Worm (Caenorhabditis elegans) whole organism, L1 larva: ENCODE results near the gene Y53G8AM.7.

Source experiments
- C16A3.4 ChIP-seq: fragments of 150-350 bp; optimal IDR thresholded peaks from 2 replicates; lab custom pipeline; 2014; ENCODE audit warnings: missing biosample characterization, missing genetic modification characterization
- C34B4.2 ChIP-seq: sonication (generic microtip); optimal IDR thresholded peaks from 2 replicates; lab custom pipeline; 2017; ENCODE audit warnings: mild to moderate bottlenecking, missing genetic modification characterization, missing compliant biosample characterization
- alr-1 ChIP-seq: fragments of 200-800 bp; sonication (Bioruptor generic); optimal IDR thresholded peaks from 2 replicates; lab custom pipeline; 2018; ENCODE audit warnings: borderline replicate concordance, mild to moderate bottlenecking, missing genetic modification characterization, missing compliant biosample characterization
- ama-1 ChIP-seq: fragments of 150-350 bp; optimal IDR thresholded peaks from 2 replicates; lab custom pipeline; 2014
- ceh-8 ChIP-seq: fragments of 200-800 bp; sonication (Bioruptor generic); optimal IDR thresholded peaks from 2 replicates; lab custom pipeline; 2018; ENCODE audit warnings: mild to moderate bottlenecking, missing genetic modification characterization, moderate library complexity, missing compliant biosample characterization
- ceh-82 ChIP-seq, 3 experiments: fragments of 150-350 bp in 1 of 3; sonication (generic microtip) in 2 of 3; optimal IDR thresholded peaks; 2 replicates each; lab custom pipeline; 2014 to 2017; ENCODE audit warnings: missing biosample characterization in 3 of 3, missing genetic modification characterization in 3 of 3
- ces-1 ChIP-seq: fragments of 150-350 bp; optimal IDR thresholded peaks from 2 replicates; lab custom pipeline; 2014; ENCODE audit warnings: missing biosample characterization, missing genetic modification reagents, missing genetic modification characterization
- dsc-1 ChIP-seq: sonication (generic microtip); optimal IDR thresholded peaks from 2 replicates; lab custom pipeline; 2016; ENCODE audit warnings: mild to moderate bottlenecking, missing genetic modification characterization, missing compliant biosample characterization
- efl-3 ChIP-seq: fragments of 200-800 bp; sonication (Bioruptor generic); optimal IDR thresholded peaks from 2 replicates; lab custom pipeline; 2018; ENCODE audit warnings: mild to moderate bottlenecking, missing genetic modification characterization, missing compliant biosample characterization
- egl-13 ChIP-seq: sonication (generic microtip); optimal IDR thresholded peaks from 2 replicates; lab custom pipeline; 2016; ENCODE audit warnings: missing genotype, missing genetic modification reagents, missing genetic modification characterization, missing compliant biosample characterization
- elt-2 ChIP-seq: sonication (generic microtip); optimal IDR thresholded peaks from 2 replicates; lab custom pipeline; 2016; ENCODE audit warnings: missing genetic modification characterization, mild to moderate bottlenecking, inconsistent platforms, missing compliant biosample characterization, missing genetic modification reagents
- elt-3 ChIP-seq, 6 experiments: fragments of 150-350 bp in 1 of 6; sonication (generic microtip); optimal IDR thresholded peaks; 2 replicates each; lab custom pipeline; 2017 to 2018; ENCODE audit warnings: missing biosample characterization in 6 of 6, missing genetic modification characterization in 6 of 6, inconsistent platforms in 1 of 6
- fkh-10 ChIP-seq: sonication (generic microtip); optimal IDR thresholded peaks from 2 replicates; lab custom pipeline; 2017; ENCODE audit warnings: missing biosample characterization, missing genetic modification reagents, missing genetic modification characterization
- fkh-8 ChIP-seq: sonication (generic microtip); optimal IDR thresholded peaks from 2 replicates; lab custom pipeline; 2016; ENCODE audit warnings: mild to moderate bottlenecking, missing genetic modification characterization, missing compliant biosample characterization
- fos-1 ChIP-seq: fragments of 150-350 bp; optimal IDR thresholded peaks from 2 replicates; lab custom pipeline; 2014; ENCODE audit warnings: missing biosample characterization, missing genetic modification characterization
- hlh-17 ChIP-seq: fragments of 200-800 bp; sonication (Bioruptor generic); optimal IDR thresholded peaks from 2 replicates; lab custom pipeline; 2018; ENCODE audit warnings: missing genetic modification characterization, mild to moderate bottlenecking, missing compliant biosample characterization, moderate library complexity, borderline replicate concordance
- hpl-2 ChIP-seq: fragments of 150-350 bp; optimal IDR thresholded peaks from 2 replicates; lab custom pipeline; 2014; ENCODE audit warnings: missing biosample characterization, missing genetic modification reagents, missing genetic modification characterization
- irx-1 ChIP-seq: sonication (generic microtip); optimal IDR thresholded peaks from 2 replicates; lab custom pipeline; 2016; ENCODE audit warnings: missing genetic modification characterization, missing compliant biosample characterization
- jun-1 ChIP-seq: fragments of 150-350 bp; optimal IDR thresholded peaks from 2 replicates; lab custom pipeline; 2014; ENCODE audit warnings: missing biosample characterization, missing genetic modification reagents, missing genetic modification characterization
- lin-13 ChIP-seq: fragments of 150-350 bp; optimal IDR thresholded peaks from 2 replicates; lab custom pipeline; 2014; ENCODE audit warnings: missing biosample characterization, missing genetic modification reagents, missing genetic modification characterization
- lin-14 ChIP-seq: fragments of 200-800 bp; sonication (Bioruptor generic); optimal IDR thresholded peaks from 2 replicates; lab custom pipeline; 2018; ENCODE audit warnings: mild to moderate bottlenecking, missing genetic modification characterization, moderate library complexity, missing compliant biosample characterization
- lin-15B ChIP-seq: fragments of 150-350 bp; sonication (generic microtip); optimal IDR thresholded peaks from 3 replicates; lab custom pipeline; 2014; ENCODE audit warnings: missing biosample characterization, missing genetic modification characterization
- lin-35 ChIP-seq, 2 experiments: fragments of 150-350 bp; optimal IDR thresholded peaks; 2 replicates each; lab custom pipeline; 2014; ENCODE audit warnings: missing biosample characterization in 2 of 2, missing genetic modification characterization in 2 of 2, missing genetic modification reagents in 2 of 2
- lir-3 ChIP-seq: sonication (generic microtip); optimal IDR thresholded peaks from 2 replicates; lab custom pipeline; 2016; ENCODE audit warnings: mild to moderate bottlenecking, missing genetic modification characterization, moderate library complexity, missing compliant biosample characterization; ENCODE audit not compliant: poor library complexity
- mdl-1 ChIP-seq, 2 experiments: fragments of 150-350 bp; optimal IDR thresholded peaks; 2 replicates each; lab custom pipeline; 2014 to 2017; ENCODE audit warnings: missing biosample characterization in 2 of 2, missing genetic modification characterization in 2 of 2, inconsistent platforms in 1 of 2
- mef-2 ChIP-seq: fragments of 150-350 bp; optimal IDR thresholded peaks from 2 replicates; lab custom pipeline; 2014; ENCODE audit warnings: missing biosample characterization, missing genetic modification characterization
- mep-1 ChIP-seq: fragments of 150-350 bp; optimal IDR thresholded peaks from 2 replicates; lab custom pipeline; 2014; ENCODE audit warnings: missing biosample characterization, missing genetic modification characterization
- nhr-11 ChIP-seq: fragments of 150-350 bp; optimal IDR thresholded peaks from 2 replicates; lab custom pipeline; 2014; ENCODE audit warnings: missing biosample characterization, missing genetic modification characterization
- nhr-19 ChIP-seq: fragments of 200-800 bp; sonication (Bioruptor generic); conservative IDR thresholded peaks from 2 replicates; pipeline ENCODE4 v1.3.6; 2022; ENCODE audit warnings: missing genetic modification characterization, missing compliant biosample characterization
- nhr-47 ChIP-seq: sonication (generic microtip); optimal IDR thresholded peaks from 2 replicates; lab custom pipeline; 2016; ENCODE audit warnings: mild to moderate bottlenecking, missing genetic modification characterization, moderate library complexity, missing compliant biosample characterization
- nhr-76 ChIP-seq: sonication (generic microtip); optimal IDR thresholded peaks from 2 replicates; lab custom pipeline; 2017; ENCODE audit warnings: missing biosample characterization, missing genetic modification characterization
- nhr-85 ChIP-seq: sonication (generic microtip); peaks from one replicate; lab custom pipeline; 2016; ENCODE audit warnings: missing genetic modification characterization, inconsistent platforms, missing compliant biosample characterization
- pqm-1 ChIP-seq: sonication (generic microtip); optimal IDR thresholded peaks from 3 replicates; lab custom pipeline; 2017; ENCODE audit warnings: missing biosample characterization, missing genetic modification characterization
- rnt-1 ChIP-seq: sonication (generic microtip); optimal IDR thresholded peaks from 2 replicates; lab custom pipeline; 2016; ENCODE audit warnings: mild to moderate bottlenecking, missing genetic modification characterization, moderate library complexity, missing compliant biosample characterization
- snu-23 ChIP-seq: sonication (generic microtip); optimal IDR thresholded peaks from 2 replicates; lab custom pipeline; 2016; ENCODE audit warnings: missing genetic modification characterization, missing compliant biosample characterization
- sox-4 ChIP-seq: sonication (generic microtip); optimal IDR thresholded peaks from 2 replicates; lab custom pipeline; 2016; ENCODE audit warnings: missing genetic modification characterization, missing compliant biosample characterization
- sptf-1 ChIP-seq: fragments of 150-350 bp; optimal IDR thresholded peaks from 2 replicates; lab custom pipeline; 2014; ENCODE audit warnings: missing biosample characterization, missing genetic modification characterization
- sup-37 ChIP-seq: fragments of 200-800 bp; sonication (Bioruptor generic); optimal IDR thresholded peaks from 2 replicates; lab custom pipeline; 2018; ENCODE audit warnings: mild to moderate bottlenecking, missing genetic modification characterization, missing compliant biosample characterization
- unc-130 ChIP-seq: fragments of 150-350 bp; optimal IDR thresholded peaks from 2 replicates; lab custom pipeline; 2017; ENCODE audit warnings: missing biosample characterization, missing genetic modification characterization, inconsistent platforms
- unc-30 ChIP-seq: sonication (generic microtip); optimal IDR thresholded peaks from 2 replicates; lab custom pipeline; 2017; ENCODE audit warnings: missing biosample characterization, missing genetic modification characterization
- unc-62 ChIP-seq: fragments of 150-350 bp; optimal IDR thresholded peaks from 2 replicates; lab custom pipeline; 2014; ENCODE audit warnings: missing biosample characterization, missing genetic modification reagents, missing genetic modification characterization
- unc-86 ChIP-seq: sonication (generic microtip); optimal IDR thresholded peaks from 2 replicates; lab custom pipeline; 2016; ENCODE audit warnings: missing genetic modification characterization, missing compliant biosample characterization
- xbp-1 ChIP-seq: sonication (generic microtip); optimal IDR thresholded peaks from 2 replicates; lab custom pipeline; 2016; ENCODE audit warnings: missing genetic modification characterization, missing compliant biosample characterization
- zag-1 ChIP-seq: fragments of 150-350 bp; optimal IDR thresholded peaks from 2 replicates; lab custom pipeline; 2014; ENCODE audit warnings: missing biosample characterization, missing genetic modification characterization
- zip-4 ChIP-seq: fragments of 200-800 bp; sonication (Bioruptor generic); optimal IDR thresholded peaks from 2 replicates; lab custom pipeline; 2018; ENCODE audit warnings: mild to moderate bottlenecking, missing genetic modification characterization, moderate library complexity, missing compliant biosample characterization
- ztf-11 ChIP-seq, 2 experiments: sonication (generic microtip); optimal IDR thresholded peaks; 2 replicates each; lab custom pipeline; 2016 to 2017; ENCODE audit warnings: missing genetic modification characterization in 2 of 2, missing biosample characterization in 1 of 2, missing compliant biosample characterization in 1 of 2
- ztf-4 ChIP-seq: fragments of 150-350 bp; optimal IDR thresholded peaks from 2 replicates; lab custom pipeline; 2014; ENCODE audit warnings: missing biosample characterization, missing genetic modification characterization

Y53G8AM.7 gene

ce11 chrIII:3294283-3294793 lies 27.8 kb upstream of the Y53G8AM.7 start, which contains the start of the genes Y53G8AR.8 and Y53G8AR.6 (continued):
- TF ChIP-seq elt-3 (tag; optimal IDR thresholded peaks at IDR 0.05; lab: Kevin White, UChicago) (no peak), nhr-19 (GFP tag; lab: Robert Waterston, UW) (0 out of 2 replicates have a peak, but pooled peaks have one; percentile 3), nhr-76 (tag; lab: Kevin White, UChicago) (no peak), hpl-2 (no peak), snu-23 (GFP tag; lab: Kevin White, UChicago) (peak; percentile 39)

ce11 chrIII:3281860-3282358 lies 15.4 kb upstream of the Y53G8AM.7 start, which contains the start of gene mfsd-8:
Gene mfsd-8, plus strand, starts transcription at chrIII:3282308.
- TF ChIP-seq elt-2: peak; percentile 84
- peak in 1 of 2 experiments; percentile 11 for TF ChIP-seq lin-35 (GFP tag; optimal IDR thresholded peaks at IDR 0.05; lab: Kevin White, UChicago)
- no peak for TF ChIP-seq jun-1 (tag; lab: Kevin White, UChicago)
- TF ChIP-seq efl-3: no peak
- TF ChIP-seq egl-13: peak; percentile 17

- TF ChIP-seq sox-4 (tag; lab: Kevin White, UChicago) (peak; percentile 18), sup-37 (GFP tag; lab: Kevin White, UChicago) (peak; percentile 64), ztf-11 (tag; optimal IDR thresholded peaks at IDR 0.05; lab: Kevin White, UChicago) (peak in 1 of 2 experiments; percentile 71), fos-1 (tag; lab: Kevin White, UChicago) (peak; percentile 66), irx-1 (tag; lab: Kevin White, UChicago) (peak; percentile 79), snu-23 (GFP tag; lab: Kevin White, UChicago) (peak; percentile 95), C34B4.2 (tag; lab: Kevin White, UChicago) (no peak), ztf-4 (tag; lab: Kevin White, UChicago) (peak; percentile 79), unc-30 (tag; lab: Kevin White, UChicago) (no peak), efl-3 (no peak), lin-13 (peak; percentile 66), unc-130 (no peak), sptf-1 (tag; lab: Kevin White, UChicago) (no peak), dsc-1 (tag; lab: Kevin White, UChicago) (peak; percentile 82), mef-2 (tag; lab: Kevin White, UChicago) (no peak), xbp-1 (tag; lab: Kevin White, UChicago) (peak; percentile 78), alr-1 (tag; lab: Kevin White, UChicago) (no peak), ceh-8 (peak; percentile 34), ces-1 (GFP tag; lab: Kevin White, UChicago) (no peak), fkh-10 (GFP tag; lab: Kevin White, UChicago) (no peak), mdl-1 (tag; optimal IDR thresholded peaks at IDR 0.05; lab: Kevin White, UChicago) (no peak), mep-1 (peak; percentile 90), nhr-11 (tag; lab: Kevin White, UChicago) (peak; percentile 92), rnt-1 (tag; lab: Kevin White, UChicago) (peak; percentile 85), lin-15B (no peak), nhr-19 (GFP tag; lab: Robert Waterston, UW) (peak; percentile 91), fkh-8 (tag; lab: Kevin White, UChicago) (peak; percentile 67), hlh-17 (GFP tag; lab: Kevin White, UChicago) (no peak), elt-3 (tag; optimal IDR thresholded peaks at IDR 0.05; lab: Kevin White, UChicago) (peak in 3 of 6 experiments; percentile 2 to 68 (median 44)), egl-13 (peak; percentile 57), elt-2 (peak; percentile 52), C16A3.4 (tag; lab: Kevin White, UChicago) (no peak), lir-3 (no peak), ama-1 (lab: Kevin White, UChicago) (no peak), zip-4 (GFP tag; lab: Kevin White, UChicago) (peak; percentile 57), pqm-1 (no peak), hpl-2 (no peak), nhr-47 (tag; lab: Kevin White, UChicago) (peak; percentile 92), zag-1 (tag; lab: Kevin White, UChicago) (no peak), ceh-82 (tag; optimal IDR thresholded peaks at IDR 0.05; lab: Kevin White, UChicago) (peak; percentile 46 to 83 (median 57)), unc-62 (no peak), unc-86 (tag; lab: Kevin White, UChicago) (peak; percentile 72), lin-14 (GFP tag; lab: Kevin White, UChicago) (peak; percentile 93), nhr-85 (tag; lab: Kevin White, UChicago) (peak; percentile 99)
Observed at ce11 chrIII:3279304-3279703, 12.8 kb upstream of the Y53G8AM.7 start.
